Worm (Caenorhabditis elegans): Measurements from ENCODE around the gene epg-9.

epg-9 gene

ce11 chrIV:2656400-2657139 lies 55.6 kb downstream of the epg-9 start:
- TF ChIP-seq egl-27 (tag; optimal IDR thresholded peaks at IDR 0.05) (no peak), fos-1 (tag; optimal IDR thresholded peaks at IDR 0.05) (no peak), fkh-10 (GFP tag; optimal IDR thresholded peaks at IDR 0.05) (peak; percentile 29), jun-1 (tag; optimal IDR thresholded peaks at IDR 0.05) (no peak)

All from whole organism, L3 larva.